Worm (Caenorhabditis elegans) whole organism, late embryonic: Measurements from ENCODE around the gene aldo-1.

ENCODE experiments used
- C08G9.2 ChIP-seq: sonication (generic microtip); optimal IDR thresholded peaks from 2 replicates; lab custom pipeline; 2016; ENCODE audit warnings: mild to moderate bottlenecking, missing genetic modification characterization, moderate library complexity, missing compliant biosample characterization
- C38D4.7 ChIP-seq: fragments of 200-800 bp; sonication (Bioruptor generic); optimal IDR thresholded peaks from 2 replicates; lab custom pipeline; 2018; ENCODE audit warnings: mild to moderate bottlenecking, missing genetic modification characterization, moderate library complexity, missing compliant biosample characterization
- F13H6.1 ChIP-seq: sonication (generic microtip); optimal IDR thresholded peaks from 2 replicates; lab custom pipeline; 2016; ENCODE audit warnings: missing genetic modification characterization, missing compliant biosample characterization
- K02D7.2 ChIP-seq: sonication (generic microtip); optimal IDR thresholded peaks from 2 replicates; lab custom pipeline; 2017; ENCODE audit warnings: mild to moderate bottlenecking, missing genetic modification characterization, missing compliant biosample characterization
- Y22D7AL.16 ChIP-seq: sonication (generic microtip); optimal IDR thresholded peaks from 2 replicates; lab custom pipeline; 2016; ENCODE audit warnings: missing genetic modification characterization, missing compliant biosample characterization
- ceh-14 ChIP-seq: sonication (generic microtip); optimal IDR thresholded peaks from 2 replicates; lab custom pipeline; 2016; ENCODE audit warnings: missing genotype, missing genetic modification characterization, missing compliant biosample characterization
- ceh-19 ChIP-seq: fragments of 200-800 bp; sonication (Bioruptor generic); optimal IDR thresholded peaks from 2 replicates; lab custom pipeline; 2018; ENCODE audit warnings: mild to moderate bottlenecking, missing genetic modification characterization, missing compliant biosample characterization
- ceh-31 ChIP-seq: sonication (generic microtip); optimal IDR thresholded peaks from 2 replicates; lab custom pipeline; 2016; ENCODE audit warnings: missing genetic modification characterization, missing compliant biosample characterization
- ceh-45 ChIP-seq: fragments of 200-800 bp; sonication (Bioruptor generic); IDR thresholded peaks from 2 replicates; pipeline ENCODE4 v1.3.6; 2022; ENCODE audit warnings: missing genetic modification reagents, missing genetic modification characterization, missing compliant biosample characterization
- ceh-48 ChIP-seq: sonication (generic microtip); optimal IDR thresholded peaks from 2 replicates; lab custom pipeline; 2016; ENCODE audit warnings: missing genetic modification characterization, inconsistent platforms, missing compliant biosample characterization
- che-1 ChIP-seq: sonication (generic microtip); optimal IDR thresholded peaks from 2 replicates; lab custom pipeline; 2016; ENCODE audit warnings: mild to moderate bottlenecking, missing genetic modification characterization, missing compliant biosample characterization
- elt-2 ChIP-seq: sonication (generic microtip); optimal IDR thresholded peaks from 2 replicates; lab custom pipeline; 2016; ENCODE audit warnings: missing genetic modification reagents, missing genetic modification characterization, missing compliant biosample characterization
- elt-4 ChIP-seq: sonication (generic microtip); optimal IDR thresholded peaks from 2 replicates; lab custom pipeline; 2016; ENCODE audit warnings: missing genetic modification characterization, missing compliant biosample characterization
- eyg-1 ChIP-seq: sonication (generic microtip); optimal IDR thresholded peaks from 2 replicates; lab custom pipeline; 2016; ENCODE audit warnings: missing genotype, missing genetic modification characterization, missing compliant biosample characterization
- fkh-10 ChIP-seq: fragments of 150-350 bp; optimal IDR thresholded peaks from 2 replicates; lab custom pipeline; 2014; ENCODE audit warnings: missing biosample characterization, missing genetic modification reagents, missing genetic modification characterization
- gmeb-2 ChIP-seq: sonication (generic microtip); optimal IDR thresholded peaks from 2 replicates; lab custom pipeline; 2016; ENCODE audit warnings: missing genetic modification characterization, inconsistent platforms, missing compliant biosample characterization
- hlh-13 ChIP-seq: fragments of 200-800 bp; sonication (Bioruptor generic); optimal IDR thresholded peaks from 2 replicates; lab custom pipeline; 2018; ENCODE audit warnings: mild to moderate bottlenecking, missing genetic modification characterization, missing compliant biosample characterization
- hlh-15 ChIP-seq: sonication (generic microtip); optimal IDR thresholded peaks from 2 replicates; lab custom pipeline; 2016; ENCODE audit warnings: missing genetic modification characterization, missing compliant biosample characterization
- hlh-6 ChIP-seq: sonication (generic microtip); optimal IDR thresholded peaks from 2 replicates; lab custom pipeline; 2016; ENCODE audit warnings: missing genotype, missing genetic modification characterization, missing compliant biosample characterization
- lin-11 ChIP-seq: fragments of 200-800 bp; sonication (Bioruptor generic); optimal IDR thresholded peaks from 2 replicates; lab custom pipeline; 2018; ENCODE audit warnings: mild to moderate bottlenecking, missing genetic modification characterization, missing compliant biosample characterization
- odd-2 ChIP-seq: sonication (generic microtip); optimal IDR thresholded peaks from 2 replicates; lab custom pipeline; 2017; ENCODE audit warnings: antibody characterized with exemption, mild to moderate bottlenecking, missing genetic modification characterization, missing compliant biosample characterization
- pag-3 ChIP-seq: sonication (generic microtip); optimal IDR thresholded peaks from 2 replicates; lab custom pipeline; 2016; ENCODE audit warnings: missing compliant biosample characterization, missing genetic modification characterization, borderline replicate concordance
- pat-9 ChIP-seq: fragments of 200-800 bp; sonication (Bioruptor generic); optimal IDR thresholded peaks from 2 replicates; lab custom pipeline; 2018; ENCODE audit warnings: mild to moderate bottlenecking, missing genetic modification characterization, moderate library complexity, missing compliant biosample characterization
- pqm-1 ChIP-seq: sonication (generic microtip); optimal IDR thresholded peaks from 2 replicates; lab custom pipeline; 2016; ENCODE audit warnings: missing genetic modification characterization, missing compliant biosample characterization
- pros-1 ChIP-seq: fragments of 150-350 bp; optimal IDR thresholded peaks from 2 replicates; lab custom pipeline; 2014; ENCODE audit warnings: missing biosample characterization, missing genetic modification reagents, missing genetic modification characterization
- ref-2 ChIP-seq: sonication (generic microtip); optimal IDR thresholded peaks from 2 replicates; lab custom pipeline; 2016; ENCODE audit warnings: missing genetic modification characterization, missing compliant biosample characterization
- rnt-1 ChIP-seq: sonication (generic microtip); optimal IDR thresholded peaks from 2 replicates; lab custom pipeline; 2016; ENCODE audit warnings: missing genetic modification characterization, missing compliant biosample characterization
- sdc-2 ChIP-seq: sonication (generic microtip); optimal IDR thresholded peaks from 2 replicates; lab custom pipeline; 2016; ENCODE audit warnings: missing genotype, missing genetic modification characterization, missing compliant biosample characterization
- syd-9 ChIP-seq: sonication (generic microtip); optimal IDR thresholded peaks from 2 replicates; lab custom pipeline; 2016; ENCODE audit warnings: mild to moderate bottlenecking, missing genetic modification characterization, moderate library complexity, missing compliant biosample characterization
- tbx-2 ChIP-seq: sonication (generic microtip); optimal IDR thresholded peaks from 2 replicates; lab custom pipeline; 2016; ENCODE audit warnings: missing genetic modification characterization, missing compliant biosample characterization
- tbx-7 ChIP-seq: sonication (generic microtip); optimal IDR thresholded peaks from 2 replicates; lab custom pipeline; 2016; ENCODE audit warnings: missing genotype, missing genetic modification characterization, missing compliant biosample characterization
- unc-3 ChIP-seq, 2 experiments: fragments of 200-800 bp in 1 of 2; sonication (Bioruptor generic) in 1 of 2; sonication (generic microtip) in 1 of 2; conservative IDR thresholded peaks in 1 of 2; optimal IDR thresholded peaks in 1 of 2; 2 replicates each; pipeline versions ENCODE4 v1.3.6 to Lab custom; 2016 to 2022; ENCODE audit warnings: missing compliant biosample characterization in 2 of 2, missing genetic modification characterization in 2 of 2, missing genetic modification reagents in 1 of 2
- unc-42 ChIP-seq: sonication (generic microtip); optimal IDR thresholded peaks from 2 replicates; lab custom pipeline; 2016; ENCODE audit warnings: missing genotype, missing genetic modification characterization, missing compliant biosample characterization
- unc-55 ChIP-seq: sonication (generic microtip); optimal IDR thresholded peaks from 2 replicates; lab custom pipeline; 2017; ENCODE audit warnings: missing biosample characterization, missing genetic modification reagents, missing genetic modification characterization
- zip-5 ChIP-seq: sonication (generic microtip); optimal IDR thresholded peaks from 2 replicates; lab custom pipeline; 2016; ENCODE audit warnings: missing genetic modification characterization, missing compliant biosample characterization
- ztf-16 ChIP-seq: sonication (generic microtip); optimal IDR thresholded peaks from 2 replicates; lab custom pipeline; 2017; ENCODE audit warnings: missing genetic modification characterization, missing compliant biosample characterization

Gene aldo-1

DNA sequence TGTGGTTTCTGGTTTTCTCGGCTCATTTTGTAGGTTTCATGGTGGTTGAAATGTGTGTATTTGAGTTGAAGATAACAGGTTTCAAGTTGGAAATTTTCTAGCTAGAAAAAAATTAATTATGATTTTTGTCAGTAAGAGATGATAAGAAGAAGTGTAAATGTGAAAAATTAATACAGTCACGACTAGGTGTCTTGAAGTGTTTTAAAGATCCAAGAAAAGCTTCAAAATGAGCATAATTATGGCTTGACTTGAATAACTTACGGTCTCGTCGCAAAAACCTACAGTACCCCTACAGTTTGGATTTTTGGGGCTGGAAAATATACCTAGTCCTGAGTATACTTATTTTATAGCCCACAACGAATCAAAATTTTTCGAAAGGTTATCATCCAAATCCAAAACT lies 5.6 kb upstream of the aldo-1 start, which contains the start of gene exc-12:
Gene exc-12, minus strand, starts transcription at position 101 of the 400 bp plus-strand sequence.
- TF ChIP-seq elt-2 (tag; lab: Kevin White, UChicago) (no peak), gmeb-2 (no peak), hlh-6 (tag; lab: Kevin White, UChicago) (no peak), odd-2 (tag; lab: Kevin White, UChicago) (no peak), tbx-7 (no peak)
- TF ChIP-seq, all 69 proteins: peak for 0

DNA sequence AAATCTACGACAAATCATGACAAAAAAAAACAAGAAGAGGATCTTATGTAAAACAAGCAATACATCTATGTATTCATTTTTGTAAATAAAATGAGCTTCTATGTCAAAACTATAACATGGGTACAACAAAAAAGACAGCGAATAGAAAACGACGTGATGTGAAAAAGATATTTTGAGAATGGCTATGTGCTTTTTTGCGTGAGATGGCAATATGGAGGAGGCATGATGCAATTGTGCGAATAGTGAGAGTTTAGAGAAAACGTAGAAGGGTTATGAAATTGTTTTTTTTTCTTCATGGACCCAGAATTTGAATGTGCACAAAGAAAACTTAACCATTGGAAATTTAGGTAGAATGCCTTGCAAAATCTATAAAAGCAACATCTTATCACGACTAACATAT lies 1.2 kb upstream of the aldo-1 start:
- TF ChIP-seq Y22D7AL.16 (tag; lab: Kevin White, UChicago) = no peak
- peak; percentile 42 for TF ChIP-seq unc-42 (tag; lab: Kevin White, UChicago)

DNA sequence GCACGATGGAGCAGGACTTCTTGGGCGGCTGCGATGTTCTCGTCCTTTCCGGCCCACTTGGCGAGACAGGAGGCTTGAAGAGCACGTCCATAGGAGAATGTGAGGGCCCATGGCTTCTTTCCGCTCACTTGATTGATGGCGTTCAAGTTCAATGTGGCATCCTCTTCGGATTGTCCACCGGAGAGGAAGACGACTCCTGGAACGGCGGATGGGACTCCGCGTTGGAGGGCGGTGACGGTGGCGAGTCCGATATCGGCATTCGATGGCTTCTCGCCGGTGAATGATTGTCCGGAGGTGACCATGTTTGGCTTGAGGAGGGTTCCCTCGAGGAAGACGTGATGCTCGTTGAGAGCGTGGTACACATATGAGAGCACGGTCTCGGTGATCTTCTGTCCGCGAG lies 1.2 kb downstream of the aldo-1 start:
- TF ChIP-seq K02D7.2 (tag; lab: Kevin White, UChicago) (no peak), pros-1 (tag; lab: Kevin White, UChicago) (no peak), ztf-16 (tag; lab: Kevin White, UChicago) (no peak)

DNA sequence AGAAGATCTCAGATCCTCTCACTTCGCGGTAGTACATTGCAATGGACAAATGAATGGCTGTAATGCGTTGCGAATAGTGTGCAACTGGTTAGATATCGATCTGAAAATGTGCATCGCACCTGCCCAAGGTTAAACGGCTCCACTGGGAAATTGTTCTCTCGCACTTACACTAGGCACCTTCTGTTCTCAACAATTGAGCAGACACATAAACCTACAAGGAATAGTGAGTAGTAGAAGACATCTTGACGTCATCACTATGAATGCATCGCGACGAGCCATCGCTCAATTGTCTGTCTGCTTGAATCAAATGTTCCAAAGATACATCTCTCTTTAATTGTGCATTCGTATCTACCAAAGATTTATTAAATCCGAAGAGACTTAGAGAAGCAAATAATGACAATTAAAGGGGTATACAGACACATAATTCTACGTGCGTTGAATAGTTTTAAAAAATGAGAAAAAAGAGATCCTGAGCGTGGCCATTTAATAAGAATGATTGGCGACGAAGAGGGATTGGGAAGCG lies 1.7 kb downstream of the aldo-1 start, which contains the start of gene T05D4.2:
Gene T05D4.2, minus strand, starts transcription at position 83 of the 523 bp plus-strand sequence.
- no peak for TF ChIP-seq tbx-2
- TF ChIP-seq ceh-48 = no peak
- TF ChIP-seq eyg-1 (tag; lab: Kevin White, UChicago) = no peak
- TF ChIP-seq F13H6.1 = no peak
- no peak for TF ChIP-seq lin-11 (tag; lab: Kevin White, UChicago)
- TF ChIP-seq sdc-2 = no peak
- TF ChIP-seq hlh-13 = no peak
- TF ChIP-seq unc-55 = no peak
- TF ChIP-seq pag-3 (tag; lab: Kevin White, UChicago) = no peak
- TF ChIP-seq, all 69 proteins: peak for 0

DNA sequence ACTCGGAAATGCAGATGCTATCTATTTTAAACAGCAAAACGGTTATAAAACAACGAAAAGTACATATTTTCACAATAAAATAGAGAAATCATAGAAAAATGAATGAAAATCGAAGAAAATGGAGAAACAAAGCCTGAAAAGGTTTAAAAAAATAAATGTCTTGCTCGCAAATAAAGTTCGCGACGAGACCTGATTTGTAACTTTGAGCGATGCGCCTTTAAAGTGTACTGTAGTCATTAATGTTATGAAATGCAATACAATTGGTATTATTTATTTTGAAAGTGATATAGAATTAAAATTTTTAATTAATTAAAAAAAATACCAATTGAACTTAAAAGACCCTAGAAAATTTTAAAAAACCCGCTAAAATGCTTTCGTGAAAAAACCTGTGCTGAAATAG lies 3.5 kb downstream of the aldo-1 start:
- TF ChIP-seq F13H6.1 (no peak), syd-9 (tag; lab: Kevin White, UChicago) (no peak), zip-5 (tag; lab: Kevin White, UChicago) (no peak), C08G9.2 (tag; lab: Kevin White, UChicago) (no peak), hlh-15 (tag; lab: Kevin White, UChicago) (no peak), ceh-45 (GFP tag; lab: Robert Waterston, UW) (no peak), elt-4 (tag; lab: Kevin White, UChicago) (no peak), ref-2 (tag; lab: Kevin White, UChicago) (no peak), ceh-19 (no peak), rnt-1 (tag; lab: Kevin White, UChicago) (no peak), unc-3 (GFP tag; conservative IDR thresholded peaks at IDR 0.05; lab: Robert Waterston, UW) (no peak), unc-3 (tag; optimal IDR thresholded peaks at IDR 0.05; lab: Kevin White, UChicago) (no peak), ceh-14 (tag; lab: Kevin White, UChicago) (no peak), ceh-31 (tag; lab: Kevin White, UChicago) (no peak), ztf-16 (tag; lab: Kevin White, UChicago) (no peak), pat-9 (tag; lab: Kevin White, UChicago) (no peak), C38D4.7 (GFP tag; lab: Kevin White, UChicago) (no peak), pros-1 (tag; lab: Kevin White, UChicago) (no peak), che-1 (tag; lab: Kevin White, UChicago) (no peak), pqm-1 (tag; lab: Kevin White, UChicago) (no peak), fkh-10 (GFP tag; lab: Kevin White, UChicago) (no peak)
